Fruit fly (Drosophila melanogaster) whole organism, embryonic: ENCODE measurements around the gene Acp65Aa.

Source experiments
- B-H2 ChIP-seq: fragments of 200-800 bp; sonication (Bioruptor generic); optimal IDR thresholded peaks from 2 replicates; lab custom pipeline; 2018; ENCODE audit warnings: missing biosample characterization, mild to moderate bottlenecking, missing genetic modification characterization
- Blimp-1 ChIP-seq: fragments of 200-800 bp; sonication (Bioruptor generic); optimal IDR thresholded peaks from 3 replicates; lab custom pipeline; 2018; ENCODE audit warnings: missing biosample characterization, missing genetic modification characterization, mild to moderate bottlenecking, moderate library complexity, missing genetic modification reagents
- CG10366 ChIP-seq: fragments of 200-800 bp; sonication (Bioruptor generic); IDR thresholded peaks from 2 replicates; pipeline ENCODE4 v1.3.6; 2022; ENCODE audit warnings: missing biosample characterization, missing genetic modification characterization
- CG12071 ChIP-seq: fragments of 200-800 bp; sonication (Bioruptor generic); optimal IDR thresholded peaks from 3 replicates; lab custom pipeline; 2018; ENCODE audit warnings: missing biosample characterization, mild to moderate bottlenecking, missing genetic modification characterization
- CG13296 ChIP-seq: fragments of 200-800 bp; sonication (Bioruptor generic); optimal IDR thresholded peaks from 3 replicates; lab custom pipeline; 2018; ENCODE audit warnings: missing biosample characterization, mild to moderate bottlenecking, missing genetic modification characterization
- CG13624 ChIP-seq: fragments of 200-800 bp; sonication (Bioruptor generic); optimal IDR thresholded peaks from 2 replicates; lab custom pipeline; 2016; ENCODE audit warnings: missing biosample characterization, missing genetic modification characterization
- CG14710 ChIP-seq: fragments of 200-800 bp; sonication (Bioruptor generic); optimal IDR thresholded peaks from 3 replicates; lab custom pipeline; 2019; ENCODE audit warnings: missing biosample characterization, mild to moderate bottlenecking, missing genetic modification characterization, moderate library complexity
- CG1602 ChIP-seq: fragments of 200-800 bp; sonication (Bioruptor generic); optimal IDR thresholded peaks from 3 replicates; lab custom pipeline; 2016; ENCODE audit warnings: missing biosample characterization, missing genetic modification characterization
- CG1792 ChIP-seq: fragments of 200-800 bp; sonication (Bioruptor generic); optimal IDR thresholded peaks from 2 replicates; lab custom pipeline; 2016; ENCODE audit warnings: missing biosample characterization, missing genetic modification characterization
- CG2199 ChIP-seq: fragments of 200-800 bp; sonication (Bioruptor generic); IDR thresholded peaks from 3 replicates; pipeline ENCODE4 v1.3.6; 2022; ENCODE audit warnings: missing biosample characterization, missing genetic modification characterization
- CG2712 ChIP-seq: fragments of 200-800 bp; optimal IDR thresholded peaks from 3 replicates; lab custom pipeline; 2019; ENCODE audit warnings: missing biosample characterization, mild to moderate bottlenecking, missing genetic modification characterization, moderate library complexity
- CG2875 ChIP-seq: fragments of 200-800 bp; sonication (Bioruptor generic); optimal IDR thresholded peaks from 2 replicates; lab custom pipeline; 2017; ENCODE audit warnings: missing biosample characterization, mild to moderate bottlenecking, missing genetic modification characterization, missing genetic modification reagents
- CG30403 ChIP-seq: fragments of 200-800 bp; sonication (Bioruptor generic); optimal IDR thresholded peaks from 3 replicates; lab custom pipeline; 2016; ENCODE audit warnings: missing biosample characterization, missing genetic modification characterization
- CG30431 ChIP-seq: fragments of 200-800 bp; sonication (Bioruptor generic); optimal IDR thresholded peaks from 2 replicates; lab custom pipeline; 2017; ENCODE audit warnings: missing biosample characterization, missing genetic modification characterization
- CG34422 ChIP-seq: fragments of 200-800 bp; sonication (Bioruptor generic); IDR thresholded peaks from 3 replicates; pipeline ENCODE4 v1.3.6; 2022; ENCODE audit warnings: missing biosample characterization, missing genetic modification characterization
- CG3847 ChIP-seq: fragments of 200-800 bp; sonication (Bioruptor generic); IDR thresholded peaks from 2 replicates; pipeline ENCODE4 v1.3.6; 2022; ENCODE audit warnings: missing biosample characterization, missing genetic modification characterization
- CG4707 ChIP-seq: fragments of 200-800 bp; sonication (Bioruptor generic); optimal IDR thresholded peaks from 2 replicates; lab custom pipeline; 2018; ENCODE audit warnings: missing biosample characterization, mild to moderate bottlenecking, missing genetic modification characterization, moderate library complexity
- CG6683 ChIP-seq: fragments of 200-800 bp; sonication (Bioruptor generic); optimal IDR thresholded peaks from 2 replicates; lab custom pipeline; 2017; ENCODE audit warnings: missing biosample characterization, mild to moderate bottlenecking, missing genetic modification characterization, missing genetic modification reagents
- CG6689 ChIP-seq: fragments of 200-800 bp; sonication (Bioruptor generic); IDR thresholded peaks from 2 replicates; pipeline ENCODE4 v1.3.6; 2022; ENCODE audit warnings: missing biosample characterization, missing genetic modification characterization
- CG6854 ChIP-seq: fragments of 200-800 bp; sonication (Bioruptor generic); optimal IDR thresholded peaks from 3 replicates; lab custom pipeline; 2017; ENCODE audit warnings: missing biosample characterization, mild to moderate bottlenecking, missing genetic modification characterization
- CG7839 ChIP-seq: fragments of 200-800 bp; sonication (Bioruptor generic); optimal IDR thresholded peaks from 3 replicates; lab custom pipeline; 2018; ENCODE audit warnings: missing biosample characterization, mild to moderate bottlenecking, missing genetic modification characterization, moderate library complexity
- CG8089 ChIP-seq: fragments of 200-800 bp; sonication (Bioruptor generic); optimal IDR thresholded peaks from 3 replicates; lab custom pipeline; 2016; ENCODE audit warnings: missing biosample characterization, missing genetic modification characterization
- CG9797 ChIP-seq: fragments of 200-800 bp; sonication (Bioruptor generic); optimal IDR thresholded peaks from 3 replicates; lab custom pipeline; 2018; ENCODE audit warnings: missing biosample characterization, mild to moderate bottlenecking, missing genetic modification characterization
- CoRest ChIP-seq: fragments of 200-800 bp; sonication (Bioruptor generic); optimal IDR thresholded peaks from 3 replicates; lab custom pipeline; 2018; ENCODE audit warnings: missing biosample characterization, mild to moderate bottlenecking, missing genetic modification characterization, moderate library complexity
- Doc3 ChIP-seq: fragments of 200-800 bp; sonication (Bioruptor generic); IDR thresholded peaks from 3 replicates; pipeline ENCODE4 v1.3.6; 2022; ENCODE audit warnings: missing biosample characterization, missing genetic modification characterization; ENCODE audit not compliant: partially characterized antibody
- Ets97D ChIP-seq: fragments of 200-800 bp; sonication (Bioruptor generic); optimal IDR thresholded peaks from 3 replicates; lab custom pipeline; 2016; ENCODE audit warnings: missing biosample characterization, missing genetic modification characterization
- Med ChIP-seq: fragments of 200-800 bp; sonication (Bioruptor generic); peaks from one replicate; lab custom pipeline; 2016; ENCODE audit warnings: missing biosample characterization, missing genetic modification characterization, mild to moderate bottlenecking, inconsistent platforms, moderate library complexity
- Nf-YC ChIP-seq: fragments of 200-800 bp; optimal IDR thresholded peaks from 3 replicates; lab custom pipeline; 2019; ENCODE audit warnings: missing biosample characterization, mild to moderate bottlenecking, missing genetic modification characterization, moderate library complexity
- NfI ChIP-seq: fragments of 200-800 bp; sonication (Bioruptor generic); optimal IDR thresholded peaks from 3 replicates; lab custom pipeline; 2018; ENCODE audit warnings: missing biosample characterization, mild to moderate bottlenecking, missing genetic modification characterization, moderate library complexity
- Oaz ChIP-seq: fragments of 200-800 bp; sonication (Bioruptor generic); IDR thresholded peaks from 2 replicates; pipeline ENCODE4 v1.3.6; 2022; ENCODE audit warnings: missing biosample characterization, missing genetic modification characterization
- Oli ChIP-seq: fragments of 200-800 bp; sonication (Bioruptor generic); optimal IDR thresholded peaks from 2 replicates; lab custom pipeline; 2018; ENCODE audit warnings: missing biosample characterization, mild to moderate bottlenecking, missing genetic modification characterization, moderate library complexity
- cwo ChIP-seq: fragments of 200-800 bp; sonication (Bioruptor generic); optimal IDR thresholded peaks from 3 replicates; lab custom pipeline; 2017; ENCODE audit warnings: missing biosample characterization, missing genetic modification characterization, mild to moderate bottlenecking, moderate library complexity, missing genetic modification reagents
- dan ChIP-seq: fragments of 200-800 bp; sonication (Bioruptor generic); IDR thresholded peaks from 2 replicates; pipeline ENCODE4 v1.3.6; 2022; ENCODE audit warnings: missing biosample characterization, missing genetic modification characterization
- eve ChIP-seq, 2 experiments: fragments of >200 bp; optimal IDR thresholded peaks; 2 replicates each; lab custom pipeline; 2017; ENCODE audit warnings: missing biosample characterization in 2 of 2, missing genetic modification characterization in 2 of 2
- grau ChIP-seq: fragments of 200-800 bp; optimal IDR thresholded peaks from 3 replicates; lab custom pipeline; 2019; ENCODE audit warnings: missing biosample characterization, mild to moderate bottlenecking, missing genetic modification characterization, moderate library complexity
- hkb ChIP-seq, 2 experiments: fragments of 200-800 bp in 1 of 2; fragments of >200 bp in 1 of 2; sonication (Bioruptor generic) in 1 of 2; IDR thresholded peaks in 1 of 2; optimal IDR thresholded peaks in 1 of 2; 2 replicates each; pipeline versions ENCODE4 v1.3.6 to Lab custom; 2017 to 2022; ENCODE audit warnings: missing biosample characterization in 1 of 2, missing genetic modification characterization in 1 of 2
- inv ChIP-seq: fragments of 200-800 bp; sonication (Bioruptor generic); IDR thresholded peaks from 2 replicates; pipeline ENCODE4 v1.3.6; 2022; ENCODE audit warnings: missing biosample characterization, missing genetic modification characterization; ENCODE audit not compliant: partially characterized antibody
- lmd ChIP-seq: fragments of 200-800 bp; sonication (Bioruptor generic); IDR thresholded peaks from 2 replicates; pipeline ENCODE4 v1.3.6; 2022; ENCODE audit warnings: missing biosample characterization, missing genetic modification characterization
- nau ChIP-seq: fragments of 200-800 bp; sonication (Bioruptor generic); optimal IDR thresholded peaks from 3 replicates; lab custom pipeline; 2017; ENCODE audit warnings: missing biosample characterization, mild to moderate bottlenecking, missing genetic modification characterization, missing genetic modification reagents
- pros ChIP-seq: fragments of 200-800 bp; sonication (Bioruptor generic); optimal IDR thresholded peaks from 3 replicates; lab custom pipeline; 2019; ENCODE audit warnings: missing biosample characterization, mild to moderate bottlenecking, missing genetic modification characterization, moderate library complexity
- pum ChIP-seq: fragments of 200-800 bp; sonication (Bioruptor generic); optimal IDR thresholded peaks from 2 replicates; lab custom pipeline; 2016; ENCODE audit warnings: missing biosample characterization, missing genetic modification characterization
- rib ChIP-seq: fragments of 200-800 bp; sonication (Bioruptor generic); IDR thresholded peaks from 2 replicates; pipeline ENCODE4 v1.3.6; 2022; ENCODE audit warnings: missing biosample characterization, missing genetic modification characterization
- sim ChIP-seq: fragments of 200-800 bp; sonication (Bioruptor generic); IDR thresholded peaks from 2 replicates; pipeline ENCODE4 v1.3.6; 2022; ENCODE audit warnings: missing biosample characterization, missing genetic modification characterization
- slou ChIP-seq: fragments of 200-800 bp; sonication (Bioruptor generic); optimal IDR thresholded peaks from 3 replicates; lab custom pipeline; 2016; ENCODE audit warnings: missing biosample characterization, missing genetic modification characterization
- tin ChIP-seq: fragments of 200-800 bp; sonication (Bioruptor generic); optimal IDR thresholded peaks from 3 replicates; lab custom pipeline; 2016; ENCODE audit warnings: missing biosample characterization, missing genetic modification characterization
- tll ChIP-seq, 2 experiments: fragments of 200-800 bp in 1 of 2; fragments of >200 bp in 1 of 2; sonication (Bioruptor generic) in 1 of 2; optimal IDR thresholded peaks; 2 replicates each; lab custom pipeline; 2017 to 2019; ENCODE audit warnings: missing biosample characterization in 2 of 2, missing genetic modification characterization in 2 of 2, mild to moderate bottlenecking in 1 of 2, moderate library complexity in 1 of 2
- trem ChIP-seq: fragments of 200-800 bp; optimal IDR thresholded peaks from 3 replicates; lab custom pipeline; 2019; ENCODE audit warnings: missing biosample characterization, mild to moderate bottlenecking, missing genetic modification characterization, moderate library complexity
- trh ChIP-seq: fragments of 200-800 bp; sonication (Bioruptor generic); optimal IDR thresholded peaks from 2 replicates; lab custom pipeline; 2016; ENCODE audit warnings: missing biosample characterization, missing genetic modification characterization
- zfh1 ChIP-seq: fragments of 200-800 bp; sonication (Bioruptor generic); IDR thresholded peaks from 3 replicates; pipeline ENCODE4 v1.3.6; 2022; ENCODE audit warnings: missing biosample characterization, missing genetic modification characterization

Acp65Aa gene

dm6 chr3L:6108264-6109060, 44.1 kb downstream of the Acp65Aa start (continued):
- TF ChIP-seq sim (GFP tag; lab: Robert Waterston, UW) (no peak), CoRest (tag; lab: Kevin White, UChicago) (no peak), Blimp-1 (peak; percentile 47), CG6854 (no peak), CG7839 (tag; lab: Kevin White, UChicago) (peak; percentile 19), CG1602 (GFP tag; lab: Kevin White, UChicago) (no peak), Doc3 (GFP tag; lab: Robert Waterston, UW) (no peak), B-H2 (GFP tag; lab: Kevin White, UChicago) (no peak), CG30403 (no peak), tll (GFP tag; optimal IDR thresholded peaks at IDR 0.05; lab: Kevin White, UChicago) (no peak), CG30431 (GFP tag; lab: Kevin White, UChicago) (no peak), trh (GFP tag; lab: Kevin White, UChicago) (no peak), CG14710 (tag; lab: Kevin White, UChicago) (peak; percentile 50), Ets97D (GFP tag; lab: Kevin White, UChicago) (no peak), CG1792 (GFP tag; lab: Kevin White, UChicago) (no peak), CG13624 (GFP tag; lab: Kevin White, UChicago) (no peak), cwo (GFP tag; lab: Kevin White, UChicago) (no peak), hkb (optimal IDR thresholded peaks at IDR 0.05; lab: Kevin White, UChicago) (no peak), hkb (GFP tag; IDR thresholded peaks at IDR 0.05; lab: Robert Waterston, UW) (no peak), lmd (GFP tag; lab: Robert Waterston, UW) (no peak), Nf-YC (tag; lab: Kevin White, UChicago) (peak; percentile 20), CG6689 (GFP tag; lab: Robert Waterston, UW) (no peak), CG4707 (GFP tag; lab: Kevin White, UChicago) (no peak), CG9797 (GFP tag; lab: Kevin White, UChicago) (no peak), NfI (GFP tag; lab: Kevin White, UChicago) (no peak), CG8089 (GFP tag; lab: Kevin White, UChicago) (no peak), Oli (tag; lab: Kevin White, UChicago) (peak; percentile 35), CG13296 (GFP tag; lab: Kevin White, UChicago) (no peak), slou (GFP tag; lab: Kevin White, UChicago) (no peak), pum (GFP tag; lab: Kevin White, UChicago) (no peak), inv (GFP tag; lab: Robert Waterston, UW) (no peak), CG3847 (no peak), tin (GFP tag; lab: Kevin White, UChicago) (no peak), nau (GFP tag; lab: Kevin White, UChicago) (no peak), Med (GFP tag; lab: Kevin White, UChicago) (peak; percentile 37), pros (GFP tag; lab: Kevin White, UChicago) (peak; percentile 48), CG10366 (GFP tag; lab: Robert Waterston, UW) (no peak), CG2875 (GFP tag; lab: Kevin White, UChicago) (no peak), zfh1 (no peak), Oaz (GFP tag; lab: Robert Waterston, UW) (no peak), dan (no peak), CG12071 (GFP tag; lab: Kevin White, UChicago) (no peak), CG2199 (GFP tag; lab: Robert Waterston, UW) (no peak), grau (tag; lab: Kevin White, UChicago) (no peak), eve (GFP tag; optimal IDR thresholded peaks at IDR 0.05; lab: Kevin White, UChicago) (no peak), trem (peak; percentile 11), CG6683 (GFP tag; lab: Kevin White, UChicago) (no peak), rib (no peak), CG2712 (tag; lab: Kevin White, UChicago) (peak; percentile 60), CG34422 (GFP tag; lab: Robert Waterston, UW) (no peak)
